Worm (Caenorhabditis elegans) whole organism, L3 larva: ENCODE measurements around the gene Y57G7A.6.

Source experiments
- R02D3.7 ChIP-seq: fragments of 150-350 bp; optimal IDR thresholded peaks from 2 replicates; lab custom pipeline; 2014; ENCODE audit warnings: missing biosample characterization, missing genetic modification characterization
- ceh-28 ChIP-seq: fragments of 150-350 bp; optimal IDR thresholded peaks from 2 replicates; lab custom pipeline; 2014; ENCODE audit warnings: missing biosample characterization, missing genetic modification reagents, missing genetic modification characterization
- elt-2 ChIP-seq: sonication (generic microtip); optimal IDR thresholded peaks from 2 replicates; lab custom pipeline; 2016; ENCODE audit warnings: missing genetic modification reagents, mild to moderate bottlenecking, missing genetic modification characterization, missing compliant biosample characterization
- nhr-11 ChIP-seq: fragments of 150-350 bp; optimal IDR thresholded peaks from 2 replicates; lab custom pipeline; 2014; ENCODE audit warnings: missing biosample characterization, missing genetic modification characterization
- skn-1 ChIP-seq: fragments of 150-350 bp; optimal IDR thresholded peaks from 2 replicates; lab custom pipeline; 2014; ENCODE audit warnings: missing biosample characterization, missing genetic modification characterization
- unc-39 ChIP-seq: sonication (generic microtip); optimal IDR thresholded peaks from 4 replicates; lab custom pipeline; 2017; ENCODE audit warnings: missing biosample characterization, missing genetic modification characterization

DNA sequence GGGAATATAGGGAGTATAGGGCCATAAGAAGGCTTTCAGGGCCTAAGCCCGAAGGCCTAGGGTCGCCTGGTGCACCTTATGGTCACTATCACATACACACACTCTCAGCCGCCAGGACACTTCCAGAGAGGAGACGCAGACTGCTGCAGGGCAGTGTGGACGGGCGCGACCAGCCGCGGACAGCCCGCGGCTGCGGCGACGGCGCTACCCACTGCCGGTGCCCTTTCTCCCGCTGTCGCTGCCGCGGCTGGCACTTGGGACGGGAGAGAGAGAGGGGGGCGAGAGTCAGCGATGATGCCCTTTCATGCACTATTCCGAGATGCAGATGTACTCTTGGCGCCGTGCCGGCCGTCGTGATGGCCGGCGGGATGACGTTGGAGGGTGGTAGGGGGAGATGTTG, 47.6 kb downstream of the Y57G7A.6 start:
- peak; percentile 24 for TF ChIP-seq skn-1 (tag; lab: Kevin White, UChicago)
- TF ChIP-seq unc-39 (tag; lab: Kevin White, UChicago): no peak
- peak; percentile 10 for TF ChIP-seq nhr-11 (tag; lab: Kevin White, UChicago)
- peak; percentile 47 for TF ChIP-seq ceh-28 (tag; lab: Kevin White, UChicago)
- TF ChIP-seq elt-2 (tag; lab: Kevin White, UChicago): peak; percentile 11
- peak; percentile 32 for TF ChIP-seq R02D3.7 (tag; lab: Kevin White, UChicago)
